Worm (Caenorhabditis elegans): ENCODE data around the gene nrf-5.

Gene nrf-5

DNA sequence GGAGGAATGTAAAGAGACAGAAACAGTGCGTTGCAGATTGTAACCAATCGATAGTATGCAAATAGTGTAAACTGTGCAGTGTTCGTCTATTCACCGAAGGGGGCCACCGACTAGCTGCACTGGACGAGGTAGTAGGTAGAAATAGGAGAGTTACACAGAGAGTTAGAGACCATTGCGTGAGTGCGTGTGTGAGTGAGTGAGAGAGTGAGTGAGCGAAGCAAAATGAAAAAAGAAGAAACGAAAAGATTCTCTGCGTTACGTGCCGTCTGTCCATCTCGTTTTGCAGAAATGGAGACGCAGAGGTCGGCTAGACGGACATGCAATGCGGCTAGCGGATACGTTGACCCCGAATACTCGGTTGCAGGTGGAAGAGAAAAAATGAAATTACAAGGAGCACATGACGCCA is 19.6 kb upstream of the nrf-5 start:
- no peak for TF ChIP-seq him-1 (tag; optimal IDR thresholded peaks at IDR 0.05)
- no peak for TF ChIP-seq W03F9.2 (tag; optimal IDR thresholded peaks at IDR 0.05)
- no peak for TF ChIP-seq dao-5 (tag; optimal IDR thresholded peaks at IDR 0.05)

DNA sequence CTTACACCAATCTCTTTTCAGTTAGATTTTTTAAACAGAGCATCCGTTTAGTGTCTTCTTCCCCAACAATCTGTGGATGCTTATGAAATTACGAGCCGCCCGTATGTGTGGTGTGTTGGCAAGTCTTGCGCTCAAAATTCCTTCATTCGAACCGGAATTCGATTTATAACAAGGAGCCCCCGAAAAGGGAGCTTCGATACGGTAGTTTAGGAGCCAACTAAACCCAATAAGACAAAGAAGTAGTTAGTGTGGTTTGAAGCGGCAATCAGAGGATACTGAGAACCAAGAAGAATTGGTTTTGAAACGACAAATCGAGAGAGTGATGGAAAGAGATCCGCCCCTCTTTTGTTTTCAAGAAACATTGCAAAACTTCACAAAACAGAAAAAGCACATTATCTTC is 15.7 kb upstream of the nrf-5 start:
- TF ChIP-seq him-1 (tag; optimal IDR thresholded peaks at IDR 0.05) (no peak), W03F9.2 (tag; optimal IDR thresholded peaks at IDR 0.05) (no peak), dao-5 (tag; optimal IDR thresholded peaks at IDR 0.05) (no peak)

- TF ChIP-seq him-1 (tag; optimal IDR thresholded peaks at IDR 0.05) (no peak), dao-5 (tag; optimal IDR thresholded peaks at IDR 0.05) (no peak), W03F9.2 (tag; optimal IDR thresholded peaks at IDR 0.05) (no peak)
Observed at ce11 chrV:13812931-13813330, 15.1 kb upstream of the nrf-5 start, which contains the start of gene ceh-24. ceh-24 (plus strand) TSS chrV:13813231.

DNA sequence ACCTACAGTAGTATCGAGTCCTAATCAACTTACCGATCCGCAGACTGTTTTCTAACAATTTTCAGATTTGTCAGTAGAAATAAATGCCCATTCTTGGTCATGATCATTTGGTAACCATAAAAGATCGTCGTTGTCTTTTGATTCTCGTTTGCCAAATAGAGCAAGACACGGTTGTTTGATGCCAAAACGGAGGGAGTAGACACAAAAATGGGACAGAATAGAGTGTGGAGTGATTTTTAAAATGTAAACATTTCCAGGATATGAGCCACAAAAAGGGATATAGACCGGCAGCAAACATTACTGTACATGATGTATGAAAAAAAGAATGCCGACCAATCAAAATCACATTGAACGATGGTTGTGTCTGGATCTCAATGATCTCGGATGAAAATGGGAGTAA is 11.2 kb upstream of the nrf-5 start, which contains the start of gene F55B12.2:
Gene F55B12.2 (minus strand): TSS at position 101 of the 400 bp plus-strand sequence.
- TF ChIP-seq dao-5 (tag; optimal IDR thresholded peaks at IDR 0.05) (no peak), him-1 (tag; optimal IDR thresholded peaks at IDR 0.05) (no peak), W03F9.2 (tag; optimal IDR thresholded peaks at IDR 0.05) (no peak)

DNA sequence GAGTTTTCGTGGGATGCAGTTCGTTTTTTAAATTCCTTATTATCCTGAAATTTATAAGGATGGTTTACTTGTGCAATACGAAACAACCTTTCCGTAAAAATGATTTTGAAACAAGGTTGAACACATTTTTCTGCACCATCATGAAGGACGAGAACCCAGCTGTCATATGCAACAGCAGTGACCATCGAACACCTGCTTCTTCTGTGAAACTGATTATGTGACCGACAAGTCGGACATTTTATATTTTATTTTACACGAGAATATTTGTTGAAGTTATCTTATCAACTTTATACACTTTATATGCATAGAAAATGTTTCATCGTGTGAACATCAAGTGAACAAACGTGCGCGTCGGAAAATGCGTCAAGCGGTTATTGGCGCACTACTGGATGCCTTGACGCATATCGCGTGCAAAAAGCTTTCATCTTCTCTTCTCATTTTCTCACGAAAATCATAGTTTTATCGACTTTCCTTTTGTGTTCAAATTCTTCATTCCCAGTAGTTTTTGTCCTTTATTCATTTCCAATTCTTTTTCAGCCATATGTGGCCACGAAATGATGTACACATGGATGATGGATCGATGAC is 9.2 kb upstream of the nrf-5 start, which contains the start of gene sel-10:
Gene sel-10 (plus strand): TSS at position 538 of the 585 bp plus-strand sequence.
- TF ChIP-seq dao-5 (tag; optimal IDR thresholded peaks at IDR 0.05), result no peak
- TF ChIP-seq him-1 (tag; optimal IDR thresholded peaks at IDR 0.05), result no peak
- TF ChIP-seq W03F9.2 (tag; optimal IDR thresholded peaks at IDR 0.05), result peak; percentile 44

DNA sequence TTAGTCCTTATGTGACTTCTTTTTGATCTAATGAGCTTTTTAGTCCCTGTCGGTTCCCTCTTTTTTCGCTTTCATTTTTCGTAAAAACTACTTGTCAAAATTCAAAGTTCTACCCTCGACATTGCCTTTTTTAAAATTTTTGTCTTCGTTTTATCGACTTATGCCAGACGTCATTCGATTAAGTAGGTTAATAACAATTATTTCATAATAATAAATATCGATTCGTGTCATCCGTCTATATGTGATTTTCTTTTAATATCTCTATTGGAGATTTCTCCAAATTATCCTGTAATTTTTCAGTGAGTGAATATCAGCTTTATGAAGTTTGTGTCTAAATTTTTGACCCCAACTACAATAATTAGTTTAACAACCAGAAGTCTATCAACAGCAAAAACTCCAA is 5.3 kb upstream of the nrf-5 start, which contains the start of gene hpo-31:
Gene hpo-31 (plus strand): TSS at position 301 of the 400 bp plus-strand sequence.
- TF ChIP-seq him-1 (tag; optimal IDR thresholded peaks at IDR 0.05) (no peak), W03F9.2 (tag; optimal IDR thresholded peaks at IDR 0.05) (no peak), dao-5 (tag; optimal IDR thresholded peaks at IDR 0.05) (no peak)

DNA sequence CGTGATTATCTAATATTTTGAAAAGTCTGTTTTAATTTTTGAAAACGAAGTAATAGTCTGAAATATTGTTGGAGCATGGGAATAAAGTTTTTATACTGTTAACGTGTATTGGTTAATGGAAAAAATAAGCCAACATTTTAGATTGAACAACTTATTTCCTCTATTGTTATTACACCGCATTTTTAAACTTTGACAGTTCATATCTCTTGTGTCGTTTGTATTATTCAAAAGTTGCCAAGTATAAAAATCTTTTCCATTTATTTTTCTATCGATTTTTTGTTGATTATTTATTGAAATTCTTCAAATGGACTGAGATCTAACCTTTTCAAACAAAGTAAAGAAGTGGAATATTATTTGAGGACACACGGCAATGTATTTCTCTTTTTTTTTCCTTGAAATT is 2.7 kb downstream of the nrf-5 start, which contains the start of gene str-165:
Gene str-165 (plus strand): TSS at position 301 of the 400 bp plus-strand sequence.
- TF ChIP-seq dao-5 (tag; optimal IDR thresholded peaks at IDR 0.05) (no peak), him-1 (tag; optimal IDR thresholded peaks at IDR 0.05) (no peak), W03F9.2 (tag; optimal IDR thresholded peaks at IDR 0.05) (no peak)

ce11 chrV:13833951-13834350 is 5.9 kb downstream of the nrf-5 start, which contains the start of gene srx-129:
srx-129 (plus strand) TSS chrV:13834251.
- TF ChIP-seq W03F9.2 (tag; optimal IDR thresholded peaks at IDR 0.05) (no peak), dao-5 (tag; optimal IDR thresholded peaks at IDR 0.05) (no peak), him-1 (tag; optimal IDR thresholded peaks at IDR 0.05) (no peak)

DNA sequence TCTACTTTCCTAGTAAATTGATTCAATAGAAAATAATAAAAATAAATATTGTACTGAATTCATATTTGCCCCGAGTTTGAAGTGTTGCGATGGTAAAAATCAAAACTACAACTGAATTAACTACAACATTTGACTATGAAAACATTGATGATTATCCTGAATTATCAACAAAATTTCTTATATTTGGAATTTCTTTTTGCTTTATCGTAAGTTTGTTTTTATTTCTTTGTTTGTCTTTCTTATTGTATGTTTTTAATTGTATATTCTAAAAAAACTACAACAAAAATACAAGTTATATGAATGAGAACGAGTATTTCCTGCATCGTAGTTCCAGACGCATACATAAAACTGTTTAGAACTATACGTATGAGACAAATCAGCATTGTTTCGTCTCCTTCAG is 9.1 kb downstream of the nrf-5 start, which contains the start of gene srx-128:
Gene srx-128 (plus strand): TSS at position 301 of the 400 bp plus-strand sequence.
- TF ChIP-seq him-1 (tag; optimal IDR thresholded peaks at IDR 0.05) (no peak), dao-5 (tag; optimal IDR thresholded peaks at IDR 0.05) (no peak), W03F9.2 (tag; optimal IDR thresholded peaks at IDR 0.05) (no peak)

DNA sequence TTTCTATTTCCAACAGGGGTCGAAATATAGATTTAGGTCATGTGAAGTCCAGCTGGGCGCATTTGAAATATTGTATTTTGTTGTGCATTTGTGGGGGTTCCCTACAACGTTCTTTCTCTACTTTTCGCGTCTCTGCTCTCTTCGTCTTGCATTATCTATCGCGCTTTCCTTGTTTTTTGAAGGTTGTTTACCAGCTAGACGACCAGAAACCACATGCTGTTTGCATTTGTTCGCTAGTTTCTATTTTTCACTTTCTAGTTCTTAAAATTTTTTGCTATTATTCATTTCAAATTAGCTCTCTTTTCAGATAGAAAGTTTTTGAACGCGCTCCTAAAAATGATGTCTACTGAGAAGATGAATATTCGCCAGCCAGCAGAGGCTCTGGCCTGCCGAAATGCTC is 11.4 kb downstream of the nrf-5 start, which contains the start of gene F55B12.10:
Gene F55B12.10 (plus strand): TSS at position 301 of the 400 bp plus-strand sequence.
- TF ChIP-seq dao-5 (tag; optimal IDR thresholded peaks at IDR 0.05) (no peak), him-1 (tag; optimal IDR thresholded peaks at IDR 0.05) (no peak), W03F9.2 (tag; optimal IDR thresholded peaks at IDR 0.05) (no peak)

DNA sequence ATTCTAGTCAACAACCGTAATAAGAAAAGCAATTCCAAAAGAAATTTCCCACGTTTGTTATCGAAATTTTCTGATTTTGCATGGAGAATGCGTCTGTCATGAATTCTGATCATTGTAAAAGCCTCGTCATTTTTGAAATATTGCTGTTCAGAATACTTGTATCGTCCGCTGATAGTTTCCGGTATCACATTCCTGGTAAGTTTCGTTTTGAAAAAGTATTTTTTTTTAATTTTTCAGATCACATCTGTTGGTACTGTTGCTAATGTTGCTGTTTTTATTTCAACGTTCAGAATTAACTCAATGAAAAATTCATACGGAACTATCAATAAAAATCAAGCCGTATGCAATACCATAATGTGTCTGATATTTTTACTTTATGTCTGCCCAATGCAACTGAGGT is 12.8 kb downstream of the nrf-5 start, which contains the start of gene srx-17:
Gene srx-17 (plus strand): TSS at position 301 of the 400 bp plus-strand sequence.
- TF ChIP-seq W03F9.2 (tag; optimal IDR thresholded peaks at IDR 0.05), result no peak
- TF ChIP-seq dao-5 (tag; optimal IDR thresholded peaks at IDR 0.05), result no peak
- no peak for TF ChIP-seq him-1 (tag; optimal IDR thresholded peaks at IDR 0.05)

DNA sequence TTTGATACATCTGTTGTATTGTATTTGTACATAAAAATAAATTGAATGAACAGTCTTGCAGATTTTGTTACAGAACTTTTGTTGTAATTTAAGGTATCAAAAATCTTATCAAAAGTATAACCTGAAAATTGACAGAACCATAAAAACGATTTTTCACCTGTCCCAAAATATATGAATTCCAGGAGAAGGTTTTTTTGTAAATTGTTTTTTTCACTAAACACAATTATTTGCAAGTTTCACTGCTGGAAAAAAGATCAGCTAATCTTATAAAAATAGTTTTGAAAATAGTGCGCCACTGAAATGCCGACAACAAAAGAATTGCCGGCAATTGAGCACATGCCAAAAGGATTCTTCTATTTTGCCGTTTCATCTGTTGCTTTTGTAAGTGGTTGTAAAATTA is 15.1 kb downstream of the nrf-5 start, which contains the start of gene srx-130:
Gene srx-130 (plus strand): TSS at position 301 of the 400 bp plus-strand sequence.
- no peak for TF ChIP-seq dao-5 (tag; optimal IDR thresholded peaks at IDR 0.05)
- no peak for TF ChIP-seq W03F9.2 (tag; optimal IDR thresholded peaks at IDR 0.05)
- no peak for TF ChIP-seq him-1 (tag; optimal IDR thresholded peaks at IDR 0.05)

- no peak for TF ChIP-seq W03F9.2 (tag; optimal IDR thresholded peaks at IDR 0.05)
- no peak for TF ChIP-seq him-1 (tag; optimal IDR thresholded peaks at IDR 0.05)
- TF ChIP-seq dao-5 (tag; optimal IDR thresholded peaks at IDR 0.05), result no peak
Observed at ce11 chrV:13845136-13845535, 17.1 kb downstream of the nrf-5 start, which contains the start of gene srx-131. srx-131 (plus strand) TSS chrV:13845436.

DNA sequence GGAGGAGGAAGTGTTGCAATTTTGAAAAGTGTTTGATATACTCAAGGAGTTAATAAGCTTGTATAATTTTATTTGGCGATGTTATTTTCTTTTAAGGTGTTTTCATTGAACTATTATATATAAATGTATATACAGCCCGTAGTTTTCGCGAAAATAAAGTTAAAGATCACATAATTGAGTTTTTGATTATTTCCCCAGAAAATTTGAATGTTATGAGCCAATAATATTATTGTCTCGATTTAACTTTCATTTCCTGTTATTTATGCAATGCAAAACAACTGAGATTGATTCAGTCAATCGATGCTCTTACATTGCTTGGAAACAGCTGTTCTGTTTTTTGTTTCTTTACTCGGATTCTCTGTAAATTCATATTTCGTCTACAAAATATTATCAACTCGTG is 20.3 kb downstream of the nrf-5 start, which contains the start of gene srx-133:
Gene srx-133 (plus strand): TSS at position 301 of the 400 bp plus-strand sequence.
- TF ChIP-seq dao-5 (tag; optimal IDR thresholded peaks at IDR 0.05) (no peak), him-1 (tag; optimal IDR thresholded peaks at IDR 0.05) (no peak), W03F9.2 (tag; optimal IDR thresholded peaks at IDR 0.05) (no peak)
